Worm (Caenorhabditis elegans) whole organism, early embryonic: ENCODE results near the gene gsto-1.

Experiments used
- B0310.2 ChIP-seq: sonication (generic microtip); optimal IDR thresholded peaks from 2 replicates; lab custom pipeline; 2016; ENCODE audit warnings: mild to moderate bottlenecking, missing genetic modification characterization, missing compliant biosample characterization
- F13C5.2 ChIP-seq: sonication (generic microtip); optimal IDR thresholded peaks from 2 replicates; lab custom pipeline; 2017; ENCODE audit warnings: mild to moderate bottlenecking, missing genetic modification characterization, inconsistent platforms, missing compliant biosample characterization
- aly-1 ChIP-seq: sonication (generic microtip); optimal IDR thresholded peaks from 2 replicates; lab custom pipeline; 2016; ENCODE audit warnings: missing genetic modification characterization, missing compliant biosample characterization
- ama-1 ChIP-seq: fragments of 150-350 bp; optimal IDR thresholded peaks from 2 replicates; lab custom pipeline; 2014
- ceh-13 ChIP-seq: fragments of 200-800 bp; sonication (Bioruptor generic); optimal IDR thresholded peaks from 2 replicates; lab custom pipeline; 2018; ENCODE audit warnings: mild to moderate bottlenecking, missing genetic modification characterization, missing compliant biosample characterization
- ceh-36 ChIP-seq: sonication (generic microtip); optimal IDR thresholded peaks from 2 replicates; lab custom pipeline; 2016; ENCODE audit warnings: missing genetic modification characterization, inconsistent platforms, missing compliant biosample characterization
- ets-7 ChIP-seq: sonication (generic microtip); optimal IDR thresholded peaks from 2 replicates; lab custom pipeline; 2016; ENCODE audit warnings: missing genotype, missing genetic modification characterization, missing compliant biosample characterization
- flt-1 ChIP-seq: fragments of 200-800 bp; sonication (Bioruptor generic); IDR thresholded peaks from 2 replicates; pipeline ENCODE4 v1.3.6; 2022; ENCODE audit warnings: missing genetic modification characterization, missing compliant biosample characterization
- hmbx-1 ChIP-seq: sonication (generic microtip); optimal IDR thresholded peaks from 2 replicates; lab custom pipeline; 2016; ENCODE audit warnings: mild to moderate bottlenecking, missing genetic modification characterization, missing compliant biosample characterization
- hmg-4 ChIP-seq: fragments of 200-800 bp; sonication (Bioruptor generic); optimal IDR thresholded peaks from 2 replicates; lab custom pipeline; 2018; ENCODE audit warnings: mild to moderate bottlenecking, missing genetic modification characterization, missing compliant biosample characterization
- hnd-1 ChIP-seq: sonication (generic microtip); optimal IDR thresholded peaks from 2 replicates; lab custom pipeline; 2016; ENCODE audit warnings: missing genetic modification characterization, missing compliant biosample characterization
- pes-1 ChIP-seq: fragments of 200-800 bp; sonication (Bioruptor generic); IDR thresholded peaks from 2 replicates; pipeline ENCODE4 v1.3.6; 2022; ENCODE audit warnings: missing genetic modification reagents, missing genetic modification characterization, missing compliant biosample characterization
- scrt-1 ChIP-seq: fragments of 200-800 bp; sonication (Bioruptor generic); IDR thresholded peaks from 2 replicates; pipeline ENCODE4 v1.3.6; 2022; ENCODE audit warnings: missing genetic modification characterization, missing compliant biosample characterization
- sea-1 ChIP-seq: fragments of 200-800 bp; sonication (Bioruptor generic); conservative IDR thresholded peaks from 2 replicates; pipeline ENCODE4 v1.3.6; 2022; ENCODE audit warnings: missing genetic modification characterization, missing compliant biosample characterization
- tbx-11 ChIP-seq: fragments of 200-800 bp; sonication (Bioruptor generic); IDR thresholded peaks from 2 replicates; pipeline ENCODE4 v1.3.6; 2022; ENCODE audit warnings: missing genetic modification characterization, missing compliant biosample characterization
- tbx-37 ChIP-seq: fragments of 200-800 bp; sonication (Bioruptor generic); conservative IDR thresholded peaks from 2 replicates; pipeline ENCODE4 v1.3.6; 2022; ENCODE audit warnings: missing genetic modification reagents, missing genetic modification characterization, missing compliant biosample characterization
- tra-4 ChIP-seq: sonication (generic microtip); optimal IDR thresholded peaks from 2 replicates; lab custom pipeline; 2017; ENCODE audit warnings: missing genetic modification characterization, missing compliant biosample characterization

Gene gsto-1

ce11 chrIII:7978289-7978688 lies 31.5 kb upstream of the gsto-1 start:
- TF ChIP-seq aly-1 (tag; lab: Kevin White, UChicago) (no peak), tra-4 (tag; lab: Kevin White, UChicago) (no peak), pes-1 (no peak), hmbx-1 (tag; lab: Kevin White, UChicago) (no peak)

ce11 chrIII:7977777-7978176 lies 31.0 kb upstream of the gsto-1 start, which contains the start of gene C06G4.4:
TSS of gene C06G4.4 (minus strand) at chrIII:7977812.
- TF ChIP-seq tra-4 (tag; lab: Kevin White, UChicago) (no peak), hmbx-1 (tag; lab: Kevin White, UChicago) (no peak), F13C5.2 (tag; lab: Kevin White, UChicago) (no peak), ceh-13 (GFP tag; lab: Kevin White, UChicago) (no peak), ceh-36 (tag; lab: Kevin White, UChicago) (no peak)

ce11 chrIII:7977224-7977623 lies 30.4 kb upstream of the gsto-1 start:
- TF ChIP-seq aly-1 (tag; lab: Kevin White, UChicago) (no peak), tbx-37 (no peak), hnd-1 (no peak), ceh-36 (tag; lab: Kevin White, UChicago) (no peak), pes-1 (no peak), B0310.2 (tag; lab: Kevin White, UChicago) (no peak), ets-7 (tag; lab: Kevin White, UChicago) (no peak), tra-4 (tag; lab: Kevin White, UChicago) (no peak), hmg-4 (GFP tag; lab: Kevin White, UChicago) (no peak), flt-1 (GFP tag; lab: Robert Waterston, UW) (no peak), scrt-1 (no peak), tbx-11 (no peak), ama-1 (lab: Kevin White, UChicago) (no peak), sea-1 (GFP tag; lab: Robert Waterston, UW) (no peak), hmbx-1 (tag; lab: Kevin White, UChicago) (no peak), F13C5.2 (tag; lab: Kevin White, UChicago) (no peak), ceh-13 (GFP tag; lab: Kevin White, UChicago) (no peak)

DNA sequence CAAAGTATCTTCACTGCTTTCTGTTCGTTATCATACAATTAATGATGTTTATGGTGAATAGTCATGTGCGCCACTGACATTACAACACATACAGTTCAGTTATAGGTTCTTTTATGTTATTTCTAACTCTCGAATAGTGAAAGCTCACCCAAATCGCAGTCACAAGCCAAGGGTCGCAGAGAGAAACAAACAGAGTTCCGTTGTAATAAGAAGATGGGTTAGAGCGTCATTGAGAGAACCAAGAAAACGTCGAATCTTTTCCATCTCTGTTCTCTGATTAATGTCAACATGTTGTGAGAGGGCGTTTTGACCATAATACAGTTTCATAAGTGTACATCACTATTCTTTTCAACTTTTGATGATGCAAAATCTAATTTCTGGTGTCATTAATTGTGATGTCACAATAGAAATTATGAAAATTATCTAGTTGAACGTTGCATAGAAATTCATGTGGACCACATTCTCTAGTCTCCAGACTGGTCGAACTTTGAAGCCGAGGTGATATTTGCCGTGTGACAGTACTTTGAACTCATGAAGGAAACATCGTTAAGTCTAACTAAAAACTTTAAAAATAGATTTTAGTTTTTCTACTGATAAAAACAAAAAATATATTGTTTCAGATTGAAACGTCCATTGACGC lies 27.3 kb upstream of the gsto-1 start:
- TF ChIP-seq aly-1 (tag; lab: Kevin White, UChicago): no peak
- no peak for TF ChIP-seq hmbx-1 (tag; lab: Kevin White, UChicago)

DNA sequence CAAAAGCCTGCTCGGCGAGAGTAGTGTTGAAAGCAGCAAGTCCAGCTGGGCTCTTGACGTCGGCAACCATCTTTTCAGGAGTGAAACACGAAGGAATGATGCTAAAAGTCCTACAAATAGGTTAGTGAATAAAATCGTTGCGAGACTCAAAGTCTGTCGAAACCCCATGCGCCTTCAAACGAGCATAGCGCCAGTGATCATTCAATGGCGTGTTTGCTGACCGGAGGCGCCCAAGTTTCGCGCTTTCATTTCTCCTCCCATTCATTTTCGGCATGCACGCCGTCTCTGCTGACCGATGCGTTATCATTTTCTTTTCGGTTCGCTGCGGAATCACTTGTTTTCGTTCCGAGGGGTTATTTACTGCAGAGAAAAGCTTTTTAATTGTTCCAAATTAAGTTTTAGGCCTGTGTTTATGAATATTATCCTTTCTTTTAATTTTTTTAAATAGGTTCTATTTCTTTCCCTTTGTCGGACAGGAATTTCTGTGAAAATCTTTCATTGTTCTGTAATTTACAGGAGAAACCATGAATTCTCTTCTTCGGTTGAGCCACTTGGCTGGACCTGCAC lies 26.5 kb upstream of the gsto-1 start, which contains the start of the genes eef-1B.1 and aco-2:
TSS of gene eef-1B.1 (minus strand) at position 186 of the 567 bp plus-strand sequence.
TSS of gene aco-2 (plus strand) at position 517 of the 567 bp plus-strand sequence.
- no peak for TF ChIP-seq pes-1
- TF ChIP-seq F13C5.2 (tag; lab: Kevin White, UChicago): peak; percentile 44
- no peak for TF ChIP-seq aly-1 (tag; lab: Kevin White, UChicago)

ce11 chrIII:7972687-7973086 lies 25.9 kb upstream of the gsto-1 start:
- no peak for TF ChIP-seq B0310.2 (tag; lab: Kevin White, UChicago)
- no peak for TF ChIP-seq aly-1 (tag; lab: Kevin White, UChicago)
- TF ChIP-seq ceh-36 (tag; lab: Kevin White, UChicago): no peak
- no peak for TF ChIP-seq hmg-4 (GFP tag; lab: Kevin White, UChicago)
- TF ChIP-seq ama-1 (lab: Kevin White, UChicago): no peak
- TF ChIP-seq hnd-1: no peak
- no peak for TF ChIP-seq hmbx-1 (tag; lab: Kevin White, UChicago)
- no peak for TF ChIP-seq pes-1
- no peak for TF ChIP-seq tra-4 (tag; lab: Kevin White, UChicago)
- TF ChIP-seq ceh-13 (GFP tag; lab: Kevin White, UChicago): no peak
- no peak for TF ChIP-seq tbx-37
- no peak for TF ChIP-seq tbx-11
- TF ChIP-seq scrt-1: no peak
- no peak for TF ChIP-seq sea-1 (GFP tag; lab: Robert Waterston, UW)
- TF ChIP-seq flt-1 (GFP tag; lab: Robert Waterston, UW): no peak
- no peak for TF ChIP-seq ets-7 (tag; lab: Kevin White, UChicago)
- no peak for TF ChIP-seq F13C5.2 (tag; lab: Kevin White, UChicago)

DNA sequence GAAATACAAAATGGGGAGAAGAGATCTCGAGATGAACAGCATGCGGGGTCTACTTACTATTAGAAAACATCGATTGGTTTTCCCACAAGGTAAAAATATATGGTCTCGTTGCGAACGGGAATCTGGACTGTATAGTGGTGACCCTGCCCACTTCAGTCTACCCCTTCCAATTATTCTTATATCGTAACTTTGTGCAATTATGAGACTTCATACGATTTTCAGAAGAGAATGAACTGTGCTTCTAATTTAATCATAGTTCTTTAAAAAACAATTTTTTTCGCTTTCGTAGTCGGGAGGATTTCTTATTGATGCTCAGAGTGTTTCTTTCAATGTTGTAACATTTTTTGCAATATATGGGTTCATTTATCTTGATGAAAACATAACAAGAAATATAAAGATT lies 25.2 kb upstream of the gsto-1 start, which contains the start of gene F54H12.5:
TSS of gene F54H12.5 (minus strand) at position 101 of the 400 bp plus-strand sequence.
- TF ChIP-seq ets-7 (tag; lab: Kevin White, UChicago) (no peak), tra-4 (tag; lab: Kevin White, UChicago) (no peak), tbx-37 (no peak), sea-1 (GFP tag; lab: Robert Waterston, UW) (no peak), F13C5.2 (tag; lab: Kevin White, UChicago) (no peak), ceh-36 (tag; lab: Kevin White, UChicago) (no peak), ama-1 (lab: Kevin White, UChicago) (no peak), ceh-13 (GFP tag; lab: Kevin White, UChicago) (no peak), hmg-4 (GFP tag; lab: Kevin White, UChicago) (no peak)

ce11 chrIII:7969121-7969520 lies 22.3 kb upstream of the gsto-1 start, which contains the start of the genes F54H12.8 and F54H12.7:
TSS of gene F54H12.8 (minus strand) at chrIII:7969221.
TSS of gene F54H12.7 (plus strand) at chrIII:7969349.
- TF ChIP-seq hnd-1 (no peak), ets-7 (tag; lab: Kevin White, UChicago) (no peak), scrt-1 (no peak)
